Fruit fly (Drosophila melanogaster) whole organism, embryonic: ENCODE measurements around the gene Pex2.

Experiments
- Ada2b ChIP-seq: fragments of 200-800 bp; sonication (Bioruptor generic); IDR thresholded peaks from 2 replicates; pipeline ENCODE4 v1.3.6; 2022; ENCODE audit warnings: missing biosample characterization, missing genetic modification characterization
- Antp ChIP-seq: fragments of 200-800 bp; sonication (Bioruptor generic); optimal IDR thresholded peaks from 3 replicates; lab custom pipeline; 2016; ENCODE audit warnings: missing biosample characterization, missing genetic modification characterization
- Awh ChIP-seq: fragments of 200-800 bp; sonication (Bioruptor generic); IDR thresholded peaks from 2 replicates; pipeline ENCODE4, ENCODE4 v1.3.6; 2022; ENCODE audit warnings: missing biosample characterization, missing genetic modification characterization
- CG1024 ChIP-seq: fragments of 200-800 bp; sonication (Bioruptor generic); IDR thresholded peaks from 2 replicates; pipeline ENCODE4 v1.3.6; 2022; ENCODE audit warnings: missing biosample characterization, missing genetic modification characterization
- CG12155 ChIP-seq: fragments of 200-800 bp; sonication (Bioruptor generic); optimal IDR thresholded peaks from 3 replicates; lab custom pipeline; 2016; ENCODE audit warnings: missing biosample characterization, missing genetic modification characterization
- CG13424 ChIP-seq: fragments of 200-800 bp; sonication (Bioruptor generic); optimal IDR thresholded peaks from 2 replicates; lab custom pipeline; 2019; ENCODE audit warnings: missing biosample characterization, mild to moderate bottlenecking, missing genetic modification characterization, moderate library complexity
- CG14441 ChIP-seq: fragments of 200-800 bp; sonication (Bioruptor generic); IDR thresholded peaks from 2 replicates; pipeline ENCODE4 v1.3.6; 2022; ENCODE audit warnings: missing biosample characterization, missing genetic modification characterization
- CG17568 ChIP-seq: fragments of 200-800 bp; sonication (Bioruptor generic); optimal IDR thresholded peaks from 2 replicates; lab custom pipeline; 2018; ENCODE audit warnings: missing biosample characterization, mild to moderate bottlenecking, missing genetic modification characterization, moderate library complexity
- CG2116 ChIP-seq: fragments of 200-800 bp; sonication (Bioruptor generic); optimal IDR thresholded peaks from 3 replicates; lab custom pipeline; 2018; ENCODE audit warnings: missing biosample characterization, mild to moderate bottlenecking, missing genetic modification characterization
- CG3726 ChIP-seq: fragments of 200-800 bp; sonication (Bioruptor generic); IDR thresholded peaks from 3 replicates; pipeline ENCODE4, ENCODE4 v1.3.6; 2022; ENCODE audit warnings: missing biosample characterization, missing genetic modification characterization
- CG4404 ChIP-seq: fragments of 200-800 bp; sonication (Bioruptor generic); IDR thresholded peaks from 2 replicates; pipeline ENCODE4 v1.3.6; 2022; ENCODE audit warnings: missing biosample characterization, missing genetic modification characterization
- CG4617 ChIP-seq: fragments of 200-800 bp; sonication (Bioruptor generic); optimal IDR thresholded peaks from 3 replicates; lab custom pipeline; 2016; ENCODE audit warnings: missing biosample characterization, missing genetic modification characterization, borderline replicate concordance
- CG6272 ChIP-seq: fragments of 200-800 bp; sonication (Bioruptor generic); IDR thresholded peaks from 2 replicates; pipeline ENCODE4 v1.3.6; 2022; ENCODE audit warnings: missing biosample characterization, missing genetic modification characterization
- CG6765 ChIP-seq: fragments of 200-800 bp; sonication (Bioruptor generic); optimal IDR thresholded peaks from 3 replicates; lab custom pipeline; 2017; ENCODE audit warnings: missing biosample characterization, mild to moderate bottlenecking, missing genetic modification characterization
- CG7556 ChIP-seq: fragments of 200-800 bp; sonication (Bioruptor generic); optimal IDR thresholded peaks from 2 replicates; lab custom pipeline; 2017; ENCODE audit warnings: missing biosample characterization, mild to moderate bottlenecking, missing genetic modification characterization
- CHES-1-like ChIP-seq: fragments of 200-800 bp; sonication (Bioruptor generic); optimal IDR thresholded peaks from 2 replicates; lab custom pipeline; 2016; ENCODE audit warnings: missing biosample characterization, missing genetic modification characterization
- Chrac-16 ChIP-seq: fragments of 200-800 bp; sonication (Bioruptor generic); optimal IDR thresholded peaks from 3 replicates; lab custom pipeline; 2016; ENCODE audit warnings: missing biosample characterization, missing genetic modification characterization
- CoRest ChIP-seq: fragments of 200-800 bp; sonication (Bioruptor generic); optimal IDR thresholded peaks from 3 replicates; lab custom pipeline; 2018; ENCODE audit warnings: missing biosample characterization, mild to moderate bottlenecking, missing genetic modification characterization, moderate library complexity
- CrebB ChIP-seq: fragments of 200-800 bp; sonication (Bioruptor generic); optimal IDR thresholded peaks from 3 replicates; lab custom pipeline; 2018; ENCODE audit warnings: missing biosample characterization, mild to moderate bottlenecking, missing genetic modification characterization
- D19A ChIP-seq: fragments of 200-800 bp; optimal IDR thresholded peaks from 3 replicates; lab custom pipeline; 2019; ENCODE audit warnings: missing biosample characterization, mild to moderate bottlenecking, missing genetic modification characterization, moderate library complexity
- Dip3 ChIP-seq: fragments of 200-800 bp; sonication (Bioruptor generic); optimal IDR thresholded peaks from 3 replicates; lab custom pipeline; 2016; ENCODE audit warnings: missing biosample characterization, missing genetic modification characterization
- Doc3 ChIP-seq: fragments of 200-800 bp; sonication (Bioruptor generic); IDR thresholded peaks from 3 replicates; pipeline ENCODE4 v1.3.6; 2022; ENCODE audit warnings: missing biosample characterization, missing genetic modification characterization; ENCODE audit not compliant: partially characterized antibody
- E2f2 ChIP-seq: fragments of 200-800 bp; sonication (Bioruptor generic); IDR thresholded peaks from 2 replicates; pipeline ENCODE4 v1.3.6; 2022; ENCODE audit warnings: missing biosample characterization, missing genetic modification characterization
- Fer2 ChIP-seq: fragments of 200-800 bp; sonication (Bioruptor generic); optimal IDR thresholded peaks from 2 replicates; lab custom pipeline; 2018; ENCODE audit warnings: missing biosample characterization, mild to moderate bottlenecking, missing genetic modification characterization, moderate library complexity
- Gug ChIP-seq: fragments of 200-800 bp; sonication (Bioruptor generic); IDR thresholded peaks from 4 replicates; pipeline ENCODE4 v1.3.6; 2022; ENCODE audit warnings: missing biosample characterization, missing genetic modification characterization
- HLH4C ChIP-seq: fragments of 200-800 bp; sonication (Bioruptor generic); IDR thresholded peaks from 3 replicates; pipeline ENCODE4 v1.3.6; 2022; ENCODE audit warnings: missing biosample characterization, missing genetic modification characterization; ENCODE audit not compliant: partially characterized antibody
- Hand ChIP-seq: fragments of 200-800 bp; sonication (Bioruptor generic); optimal IDR thresholded peaks from 2 replicates; lab custom pipeline; 2017; ENCODE audit warnings: mild to moderate bottlenecking, missing biosample characterization, missing genetic modification reagents, missing genetic modification characterization
- Hey ChIP-seq: fragments of 200-800 bp; sonication (Bioruptor generic); optimal IDR thresholded peaks from 3 replicates; lab custom pipeline; 2018; ENCODE audit warnings: missing biosample characterization, mild to moderate bottlenecking, missing genetic modification characterization
- Lim3 ChIP-seq: fragments of 200-800 bp; sonication (Bioruptor generic); IDR thresholded peaks from 2 replicates; pipeline ENCODE4 v1.3.6; 2022; ENCODE audit warnings: missing biosample characterization, missing genetic modification characterization
- Med ChIP-seq: fragments of 200-800 bp; sonication (Bioruptor generic); peaks from one replicate; lab custom pipeline; 2016; ENCODE audit warnings: missing biosample characterization, missing genetic modification characterization, mild to moderate bottlenecking, inconsistent platforms, moderate library complexity
- PHDP ChIP-seq: fragments of 200-800 bp; sonication (Bioruptor generic); optimal IDR thresholded peaks from 3 replicates; lab custom pipeline; 2018; ENCODE audit warnings: missing biosample characterization, mild to moderate bottlenecking, missing genetic modification characterization, moderate library complexity
- Spps ChIP-seq: fragments of 200-800 bp; sonication (Bioruptor generic); optimal IDR thresholded peaks from 2 replicates; lab custom pipeline; 2018; ENCODE audit warnings: missing biosample characterization, mild to moderate bottlenecking, missing genetic modification characterization
- Xrp1 ChIP-seq: fragments of 200-800 bp; sonication (Bioruptor generic); IDR thresholded peaks from 2 replicates; pipeline ENCODE4 v1.3.6; 2022; ENCODE audit warnings: missing biosample characterization, missing genetic modification characterization
- bbx ChIP-seq: fragments of 200-800 bp; sonication (Bioruptor generic); IDR thresholded peaks from 2 replicates; pipeline ENCODE4 v1.3.6; 2022; ENCODE audit warnings: missing biosample characterization, missing genetic modification characterization; ENCODE audit not compliant: partially characterized antibody
- bsh ChIP-seq, 2 experiments: fragments of 200-800 bp; sonication (Bioruptor generic); optimal IDR thresholded peaks; 2 replicates each; lab custom pipeline; 2017 to 2018; ENCODE audit warnings: mild to moderate bottlenecking in 2 of 2, missing biosample characterization in 2 of 2, missing genetic modification characterization in 2 of 2, moderate library complexity in 1 of 2
- cas ChIP-seq: fragments of 200-800 bp; sonication (Bioruptor generic); IDR thresholded peaks from 2 replicates; pipeline ENCODE4 v1.3.6; 2022; ENCODE audit warnings: missing biosample characterization, missing genetic modification characterization
- caup ChIP-seq: fragments of 200-800 bp; sonication (Bioruptor generic); optimal IDR thresholded peaks from 3 replicates; lab custom pipeline; 2017; ENCODE audit warnings: missing biosample characterization, mild to moderate bottlenecking, missing genetic modification characterization, moderate library complexity; ENCODE audit not compliant: severe bottlenecking
- danr ChIP-seq: fragments of 200-800 bp; sonication (Bioruptor generic); IDR thresholded peaks from 2 replicates; pipeline ENCODE4 v1.3.6; 2022; ENCODE audit warnings: missing biosample characterization, missing genetic modification characterization
- dmrt99B ChIP-seq: fragments of 200-800 bp; sonication (Bioruptor generic); optimal IDR thresholded peaks from 2 replicates; lab custom pipeline; 2018; ENCODE audit warnings: missing biosample characterization, mild to moderate bottlenecking, missing genetic modification characterization, moderate library complexity
- eyg ChIP-seq: fragments of 200-800 bp; sonication (Bioruptor generic); optimal IDR thresholded peaks from 3 replicates; lab custom pipeline; 2016; ENCODE audit warnings: missing biosample characterization, missing genetic modification characterization
- gce ChIP-seq: fragments of 200-800 bp; sonication (Bioruptor generic); IDR thresholded peaks from 3 replicates; pipeline ENCODE4 v1.3.6; 2022; ENCODE audit warnings: missing biosample characterization, missing genetic modification characterization
- gro ChIP-seq: fragments of 200-800 bp; sonication (Bioruptor generic); optimal IDR thresholded peaks from 2 replicates; lab custom pipeline; 2016; ENCODE audit warnings: missing biosample characterization, missing genetic modification characterization
- ind ChIP-seq: fragments of 200-800 bp; sonication (Bioruptor generic); optimal IDR thresholded peaks from 3 replicates; lab custom pipeline; 2016; ENCODE audit warnings: missing biosample characterization, missing genetic modification characterization
- lilli ChIP-seq: fragments of 200-800 bp; sonication (Bioruptor generic); optimal IDR thresholded peaks from 3 replicates; lab custom pipeline; 2016; ENCODE audit warnings: missing biosample characterization, missing genetic modification characterization
- lola ChIP-seq, 3 experiments: fragments of >200 bp in 2 of 3; fragments of 200-800 bp in 1 of 3; sonication (Bioruptor generic) in 1 of 3; optimal IDR thresholded peaks; 2 replicates each; lab custom pipeline; 2017 to 2019; ENCODE audit warnings: missing biosample characterization in 3 of 3, missing genetic modification characterization in 3 of 3, mild to moderate bottlenecking in 1 of 3, moderate library complexity in 1 of 3
- ranshi ChIP-seq: fragments of 200-800 bp; sonication (Bioruptor generic); IDR thresholded peaks from 2 replicates; pipeline ENCODE4 v1.3.6; 2022; ENCODE audit warnings: missing biosample characterization, missing genetic modification characterization
- slbo ChIP-seq: fragments of 200-800 bp; sonication (Bioruptor generic); IDR thresholded peaks from 2 replicates; pipeline ENCODE4 v1.3.6; 2022; ENCODE audit warnings: missing biosample characterization, missing genetic modification characterization
- sob ChIP-seq: fragments of 200-800 bp; sonication (Bioruptor generic); IDR thresholded peaks from 2 replicates; pipeline ENCODE4 v1.3.6; 2022; ENCODE audit warnings: missing biosample characterization, missing genetic modification characterization
- tll ChIP-seq, 2 experiments: fragments of 200-800 bp in 1 of 2; fragments of >200 bp in 1 of 2; sonication (Bioruptor generic) in 1 of 2; optimal IDR thresholded peaks; 2 replicates each; lab custom pipeline; 2017 to 2019; ENCODE audit warnings: missing biosample characterization in 2 of 2, missing genetic modification characterization in 2 of 2, mild to moderate bottlenecking in 1 of 2, moderate library complexity in 1 of 2
- wdn ChIP-seq: fragments of 200-800 bp; sonication (Bioruptor generic); IDR thresholded peaks from 2 replicates; pipeline ENCODE4 v1.3.6; 2022; ENCODE audit warnings: missing biosample characterization, missing genetic modification characterization
- zf30C ChIP-seq: fragments of 200-800 bp; sonication (Bioruptor generic); optimal IDR thresholded peaks from 3 replicates; lab custom pipeline; 2018; ENCODE audit warnings: missing biosample characterization, mild to moderate bottlenecking, missing genetic modification characterization

Pex2 gene

dm6 chr3L:8314788-8315140 lies 24.1 kb upstream of the Pex2 start (continued):
- TF ChIP-seq CG1024 (GFP tag; lab: Robert Waterston, UW) (no peak), CG4404 (GFP tag; lab: Robert Waterston, UW) (no peak), Awh (GFP tag; lab: Robert Waterston, UW) (no peak), tll (GFP tag; optimal IDR thresholded peaks at IDR 0.05; lab: Kevin White, UChicago) (no peak), CG17568 (peak; percentile 99), Med (peak; percentile 85), Hand (GFP tag; lab: Kevin White, UChicago) (no peak), gro (GFP tag; lab: Kevin White, UChicago) (no peak), cas (GFP tag; lab: Robert Waterston, UW) (peak; percentile 29; the same call in 1 of the 2 replicates), lilli (GFP tag; lab: Kevin White, UChicago) (peak; percentile 53), dmrt99B (tag; lab: Kevin White, UChicago) (no peak), CrebB (tag; lab: Kevin White, UChicago) (peak; percentile 11), gce (GFP tag; lab: Robert Waterston, UW) (no peak), sob (GFP tag; lab: Robert Waterston, UW) (no peak), CoRest (tag; lab: Kevin White, UChicago) (no peak), CG6765 (GFP tag; lab: Kevin White, UChicago) (no peak), CG6272 (GFP tag; lab: Robert Waterston, UW) (no peak), Dip3 (GFP tag; lab: Kevin White, UChicago) (no peak), ind (GFP tag; lab: Kevin White, UChicago) (no peak), PHDP (tag; lab: Kevin White, UChicago) (peak; percentile 0), lola (GFP tag; optimal IDR thresholded peaks at IDR 0.05; lab: Kevin White, UChicago) (no peak), Hey (tag; lab: Kevin White, UChicago) (peak; percentile 71), CG12155 (GFP tag; lab: Kevin White, UChicago) (peak; percentile 2), CG4617 (no peak), HLH4C (no peak), D19A (tag; lab: Kevin White, UChicago) (no peak), caup (GFP tag; lab: Kevin White, UChicago) (no peak), bbx (GFP tag; lab: Robert Waterston, UW) (no peak), CG13424 (peak; percentile 17), Spps (tag; lab: Kevin White, UChicago) (no peak), Chrac-16 (GFP tag; lab: Kevin White, UChicago) (peak; percentile 9), ranshi (GFP tag; lab: Robert Waterston, UW) (0 out of 2 replicates have a peak, but pooled peaks have one; percentile 36), zf30C (GFP tag; lab: Kevin White, UChicago) (no peak), E2f2 (GFP tag; lab: Robert Waterston, UW) (no peak), Xrp1 (GFP tag; lab: Robert Waterston, UW) (peak; percentile 30; the same call in 1 of the 2 replicates), Fer2 (tag; lab: Kevin White, UChicago) (no peak), Ada2b (peak; percentile 44; the same call in 1 of the 2 replicates), slbo (GFP tag; lab: Robert Waterston, UW) (peak; percentile 57), bsh (GFP tag; optimal IDR thresholded peaks at IDR 0.05; lab: Kevin White, UChicago) (peak in 1 of 2 experiments; percentile 16), Lim3 (GFP tag; lab: Robert Waterston, UW) (no peak), eyg (GFP tag; lab: Kevin White, UChicago) (no peak), Doc3 (GFP tag; lab: Robert Waterston, UW) (no peak), CG2116 (GFP tag; lab: Kevin White, UChicago) (no peak), Gug (GFP tag; lab: Robert Waterston, UW) (peak; percentile 15; the same call in 1 of the 4 replicates), CHES-1-like (GFP tag; lab: Kevin White, UChicago) (no peak), CG7556 (GFP tag; lab: Kevin White, UChicago) (no peak), CG3726 (GFP tag; lab: Robert Waterston, UW) (no peak), danr (GFP tag; lab: Robert Waterston, UW) (no peak), wdn (GFP tag; lab: Robert Waterston, UW) (no peak), CG14441 (GFP tag; lab: Robert Waterston, UW) (peak; percentile 56; the same call in 1 of the 2 replicates), Antp (GFP tag; lab: Kevin White, UChicago) (no peak)
